Fruit fly (Drosophila melanogaster) Kc167 (cell line): ENCODE results near the gene org-1.

Experiments used
- Myc ChIP-seq: fragments of >200 bp; optimal IDR thresholded peaks from 2 replicates; lab custom pipeline; 2017; ENCODE audit warnings: missing external identifiers
- Sin3A ChIP-seq: fragments of >200 bp; optimal IDR thresholded peaks from 2 replicates; lab custom pipeline; 2018; ENCODE audit warnings: missing external identifiers
- h ChIP-seq: fragments of >200 bp; optimal IDR thresholded peaks from 3 replicates; lab custom pipeline; 2018; ENCODE audit warnings: missing external identifiers
- insv ChIP-seq: fragments of >200 bp; optimal IDR thresholded peaks from 3 replicates; lab custom pipeline; 2018; ENCODE audit warnings: missing external identifiers
- psq ChIP-seq: fragments of >200 bp; optimal IDR thresholded peaks from 2 replicates; lab custom pipeline; 2017; ENCODE audit warnings: missing external identifiers
- ttk ChIP-seq: sonication (Bioruptor generic); optimal IDR thresholded peaks from 2 replicates; lab custom pipeline; 2017; ENCODE audit warnings: missing external identifiers

dm6 chrX:8450214-8450904, 4.5 kb downstream of the org-1 start:
- TF ChIP-seq ttk (lab: Kevin White, UChicago) (no peak), Myc (no peak), Sin3A (lab: Kevin White, UChicago) (no peak), psq (no peak), h (lab: Kevin White, UChicago) (no peak), insv (no peak)
